Fruit fly (Drosophila melanogaster): ENCODE measurements around the gene CG43052.
A peak's percentile ranks its signal among the peaks of the same experiment; 100 is the strongest.

Gene CG43052

DNA sequence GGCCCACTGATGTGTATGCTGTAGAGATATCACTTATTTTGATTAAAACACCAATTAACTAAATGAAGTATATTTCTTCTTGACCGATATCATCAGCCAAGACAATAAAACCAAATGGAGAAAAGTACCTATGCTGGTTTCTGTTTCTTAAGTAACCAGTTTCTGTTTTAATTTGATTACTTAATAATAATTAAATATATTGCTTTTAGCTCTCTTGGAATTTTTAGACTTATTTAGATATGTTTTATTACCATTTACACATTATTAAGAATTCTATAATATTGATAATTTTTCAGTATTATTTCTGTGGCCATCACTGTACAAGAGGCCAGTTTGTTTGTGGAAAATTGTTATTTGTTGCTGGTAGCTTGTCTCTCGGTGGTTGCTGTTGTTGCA, 15.4 kb downstream of the CG43052 start (continued):
- TF ChIP-seq acj6 (GFP tag; optimal IDR thresholded peaks at IDR 0.05) (no peak), CG6808 (GFP tag; optimal IDR thresholded peaks at IDR 0.05) (peak; percentile 80), CG10669 (GFP tag; optimal IDR thresholded peaks at IDR 0.05) (peak; percentile 63), spab (GFP tag; optimal IDR thresholded peaks at IDR 0.05) (peak; percentile 75), lz (GFP tag; optimal IDR thresholded peaks at IDR 0.05) (peak; percentile 9), Sox102F (GFP tag; optimal IDR thresholded peaks at IDR 0.05) (no peak), CG34406 (GFP tag; optimal IDR thresholded peaks at IDR 0.05) (no peak), CG11902 (GFP tag; optimal IDR thresholded peaks at IDR 0.05) (peak; percentile 28), salr (GFP tag; optimal IDR thresholded peaks at IDR 0.05) (peak in 1 of 2 experiments; percentile 77), cyc (GFP tag; optimal IDR thresholded peaks at IDR 0.05) (peak; percentile 64), CG4318 (GFP tag; optimal IDR thresholded peaks at IDR 0.05) (peak; percentile 71), CG6163 (GFP tag; IDR thresholded peaks at IDR 0.05) (peak; percentile 67; the same call in 1 of the 3 replicates), dsx (GFP tag; optimal IDR thresholded peaks at IDR 0.05; ENCODE audit: poor library complexity, severe bottlenecking) (peak; percentile 70), CG6854 (GFP tag; optimal IDR thresholded peaks at IDR 0.05) (peak; percentile 68), pdm3 (GFP tag; optimal IDR thresholded peaks at IDR 0.05) (no peak), achi (GFP tag; optimal IDR thresholded peaks at IDR 0.05) (peak; percentile 17), CG1621 (tag; optimal IDR thresholded peaks at IDR 0.05) (no peak), Smox (GFP tag; optimal IDR thresholded peaks at IDR 0.05) (no peak)

DNA sequence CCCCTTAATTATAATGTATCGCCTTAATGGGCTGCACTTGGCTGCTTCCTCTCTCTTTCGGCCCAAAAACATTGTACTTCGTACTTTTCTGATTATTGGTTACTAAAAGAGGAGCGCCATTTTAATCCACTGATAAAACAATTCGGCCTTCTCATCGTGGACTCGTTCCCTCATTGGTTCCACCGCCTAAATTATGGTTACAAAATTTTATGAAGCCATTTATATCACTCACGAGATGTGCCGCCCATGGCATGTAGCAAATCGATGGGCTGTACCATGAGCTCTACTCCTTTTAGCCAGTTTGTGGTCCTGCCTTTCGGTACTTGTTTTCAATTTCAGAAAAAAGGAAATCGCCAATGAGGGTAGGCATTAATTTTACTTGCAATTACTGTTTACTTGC, 17.0 kb downstream of the CG43052 start:
- TF ChIP-seq fd85E (GFP tag; optimal IDR thresholded peaks at IDR 0.05) (no peak), ss (GFP tag; optimal IDR thresholded peaks at IDR 0.05) (peak in 1 of 2 experiments; percentile 1), Eip78C (GFP tag) (peak; percentile 57), Eip93F (GFP tag; optimal IDR thresholded peaks at IDR 0.05) (no peak)

DNA sequence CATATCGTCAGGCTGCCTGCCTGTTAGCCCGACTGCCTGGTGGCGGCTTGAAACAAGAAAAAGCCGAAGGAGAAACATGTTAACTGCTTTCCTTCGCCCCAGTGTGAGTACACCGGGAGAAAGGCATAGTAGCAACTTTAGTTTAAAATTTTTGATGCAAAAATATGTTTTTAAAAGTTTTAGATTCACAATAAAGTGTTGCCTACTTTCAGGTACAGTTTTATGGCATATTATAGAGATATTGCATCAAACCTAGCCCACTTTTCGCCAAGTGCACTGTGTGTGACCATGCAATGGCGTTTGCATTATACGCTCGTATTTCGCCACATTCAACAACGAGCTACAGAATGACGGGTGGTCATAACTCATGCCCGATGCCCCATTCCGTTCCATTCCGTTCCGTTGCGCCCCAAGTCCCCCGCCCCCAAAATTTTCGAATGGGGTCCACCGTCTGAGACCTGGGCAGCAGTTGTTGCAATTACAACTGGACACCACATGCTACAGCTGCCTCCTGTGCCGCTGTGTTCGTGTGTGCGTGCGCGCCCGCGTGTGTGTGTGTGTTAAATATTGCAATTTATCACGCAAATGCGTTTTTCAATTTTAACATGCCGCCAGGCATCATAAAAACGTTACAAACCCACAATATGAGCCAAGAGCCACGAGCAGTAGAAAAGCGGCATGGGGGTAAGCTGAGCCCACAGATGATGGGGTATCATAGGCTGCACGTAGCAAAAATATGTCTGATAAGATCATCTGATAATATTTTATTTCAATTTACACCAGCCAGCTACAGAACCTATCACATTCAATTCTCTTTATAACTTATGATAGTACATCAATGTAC, 18.3 kb downstream of the CG43052 start:
- TF ChIP-seq CG3032 (tag; optimal IDR thresholded peaks at IDR 0.05) (peak; percentile 94), CG6276 (GFP tag; optimal IDR thresholded peaks at IDR 0.05) (peak; percentile 97), Smox (GFP tag; optimal IDR thresholded peaks at IDR 0.05) (peak; percentile 95), vri (GFP tag; optimal IDR thresholded peaks at IDR 0.05) (peak; percentile 92), topi (GFP tag; optimal IDR thresholded peaks at IDR 0.05) (peak; percentile 85), pdm3 (GFP tag; optimal IDR thresholded peaks at IDR 0.05) (peak; percentile 95), CG32006 (GFP tag; optimal IDR thresholded peaks at IDR 0.05) (peak; percentile 97), eg (GFP tag; IDR thresholded peaks at IDR 0.05) (peak; percentile 98), net (GFP tag; optimal IDR thresholded peaks at IDR 0.05) (peak; percentile 96), CG10631 (GFP tag; optimal IDR thresholded peaks at IDR 0.05) (peak; percentile 94), spab (GFP tag; optimal IDR thresholded peaks at IDR 0.05) (peak; percentile 94), salr (GFP tag; optimal IDR thresholded peaks at IDR 0.05) (peak; percentile 85 to 90), cyc (GFP tag; optimal IDR thresholded peaks at IDR 0.05) (peak; percentile 82), CG10669 (GFP tag; optimal IDR thresholded peaks at IDR 0.05) (peak; percentile 93), Blimp-1 (GFP tag; optimal IDR thresholded peaks at IDR 0.05) (peak; percentile 89), Eip78C (GFP tag) (peak; percentile 95), Lpt (GFP tag; optimal IDR thresholded peaks at IDR 0.05) (peak; percentile 94), Hr38 (GFP tag; optimal IDR thresholded peaks at IDR 0.05) (peak; percentile 37), CG6792 (GFP tag; optimal IDR thresholded peaks at IDR 0.05) (peak; percentile 96), dac (GFP tag; optimal IDR thresholded peaks at IDR 0.05) (peak; percentile 92), Eip93F (GFP tag; optimal IDR thresholded peaks at IDR 0.05) (peak; percentile 80), CG6163 (GFP tag; IDR thresholded peaks at IDR 0.05) (peak; percentile 83), CG16779 (tag; optimal IDR thresholded peaks at IDR 0.05) (peak; percentile 92), esn (GFP tag; optimal IDR thresholded peaks at IDR 0.05) (peak; percentile 97), acj6 (GFP tag; optimal IDR thresholded peaks at IDR 0.05) (peak; percentile 94), CG11762 (GFP tag; optimal IDR thresholded peaks at IDR 0.05; ENCODE audit: insufficient read depth) (peak; percentile 94), Ets96B (tag; optimal IDR thresholded peaks at IDR 0.05) (peak; percentile 69), achi (GFP tag; optimal IDR thresholded peaks at IDR 0.05) (peak; percentile 93), CG1621 (tag; optimal IDR thresholded peaks at IDR 0.05) (peak; percentile 93), CG6808 (GFP tag; optimal IDR thresholded peaks at IDR 0.05) (peak; percentile 94), Ets21C (GFP tag; optimal IDR thresholded peaks at IDR 0.05) (peak; percentile 93), CG6854 (GFP tag; optimal IDR thresholded peaks at IDR 0.05) (peak; percentile 96), CG7368 (GFP tag; optimal IDR thresholded peaks at IDR 0.05) (peak; percentile 96), CG34406 (GFP tag; optimal IDR thresholded peaks at IDR 0.05) (peak; percentile 93), ss (GFP tag; optimal IDR thresholded peaks at IDR 0.05) (peak; percentile 48 to 97), fkh (GFP tag; optimal IDR thresholded peaks at IDR 0.05) (no peak), Eip75B (GFP tag; optimal IDR thresholded peaks at IDR 0.05) (peak; percentile 91)
